Worm (Caenorhabditis elegans): ENCODE data around the gene asm-3.

Gene asm-3

ce11 chrIV:519409-519808 lies 4.2 kb downstream of the asm-3 start, which contains the start of gene pig-1 (continued):
- TF ChIP-seq nfya-2 (GFP tag; IDR thresholded peaks at IDR 0.05) (no peak), dox-1 (GFP tag; IDR thresholded peaks at IDR 0.05) (0 out of 2 replicates have a peak, but pooled peaks have one; percentile 44), T26A5.8 (tag; optimal IDR thresholded peaks at IDR 0.05) (no peak), F55B11.4 (tag; optimal IDR thresholded peaks at IDR 0.05; ENCODE audit: borderline replicate concordance, insufficient read depth) (no peak), repo-1 (tag; optimal IDR thresholded peaks at IDR 0.05) (no peak), unc-62 (GFP tag; optimal IDR thresholded peaks at IDR 0.05) (no peak), snpc-1.3 (tag; optimal IDR thresholded peaks at IDR 0.05; ENCODE audit: insufficient read depth) (peak; percentile 1), sdz-38 (tag; optimal IDR thresholded peaks at IDR 0.05) (no peak), nhr-179 (tag; optimal IDR thresholded peaks at IDR 0.05) (no peak), ceh-91 (GFP tag; IDR thresholded peaks at IDR 0.05) (no peak), F49E8.2 (tag; optimal IDR thresholded peaks at IDR 0.05; ENCODE audit: insufficient read depth) (peak; percentile 33), Y79H2A.3 (GFP tag; conservative IDR thresholded peaks at IDR 0.05) (no peak), lin-40 (tag; optimal IDR thresholded peaks at IDR 0.05) (no peak), fkh-3 (tag; optimal IDR thresholded peaks at IDR 0.05) (no peak), F23B12.7 (tag; optimal IDR thresholded peaks at IDR 0.05; ENCODE audit: insufficient read depth) (no peak), mcd-1 (GFP tag; IDR thresholded peaks at IDR 0.05) (peak; percentile 98), ZK185.1 (tag; optimal IDR thresholded peaks at IDR 0.05; ENCODE audit: poor library complexity, severe bottlenecking) (no peak), ztf-25 (GFP tag; IDR thresholded peaks at IDR 0.05) (no peak), dpl-1 (GFP tag; optimal IDR thresholded peaks at IDR 0.05) (peak; percentile 55), snpc-1.1 (tag; optimal IDR thresholded peaks at IDR 0.05; ENCODE audit: insufficient read depth) (no peak), hrde-1 (tag; optimal IDR thresholded peaks at IDR 0.05; ENCODE audit: borderline replicate concordance) (no peak), ztf-28 (GFP tag; IDR thresholded peaks at IDR 0.05) (no peak), K11D2.4 (GFP tag; IDR thresholded peaks at IDR 0.05) (no peak), egl-44 (GFP tag; IDR thresholded peaks at IDR 0.05) (no peak), C06A6.2 (GFP tag; conservative IDR thresholded peaks at IDR 0.05) (no peak)

- TF ChIP-seq F37B4.10 (GFP tag; IDR thresholded peaks at IDR 0.05) (no peak), lin-26 (GFP tag; IDR thresholded peaks at IDR 0.05) (peak; percentile 50; the same call in 1 of the 2 replicates)
Observed at ce11 chrIV:506384-506783, 17.2 kb downstream of the asm-3 start, which contains the start of gene W03G1.5. W03G1.5 (minus strand) TSS chrIV:506484.

- TF ChIP-seq ceh-58 (GFP tag; IDR thresholded peaks at IDR 0.05), result 0 out of 2 replicates have a peak, but pooled peaks have one; percentile 55
- TF ChIP-seq dox-1 (GFP tag; IDR thresholded peaks at IDR 0.05), result 0 out of 2 replicates have a peak, but pooled peaks have one; percentile 14
- TF ChIP-seq egrh-3 (GFP tag; IDR thresholded peaks at IDR 0.05), result peak; percentile 65; the same call in 1 of the 2 replicates
- TF ChIP-seq zfh-2 (GFP tag; conservative IDR thresholded peaks at IDR 0.05), result peak; percentile 54; the same call in 1 of the 2 replicates
Observed at ce11 chrIV:505254-505817, 18.3 kb downstream of the asm-3 start.

- no peak for TF ChIP-seq nhr-90 (tag; optimal IDR thresholded peaks at IDR 0.05)
- no peak for TF ChIP-seq atf-7 (tag; optimal IDR thresholded peaks at IDR 0.05)
- TF ChIP-seq hsf-1 (GFP tag; IDR thresholded peaks at IDR 0.05), result no peak
- no peak for TF ChIP-seq lag-1 (GFP tag; IDR thresholded peaks at IDR 0.05)
- TF ChIP-seq F52B5.7 (tag; optimal IDR thresholded peaks at IDR 0.05), result no peak
- no peak for TF ChIP-seq ceh-79 (tag; optimal IDR thresholded peaks at IDR 0.05)
- TF ChIP-seq rcor-1 (GFP tag; IDR thresholded peaks at IDR 0.05), result no peak
- TF ChIP-seq nfya-1 (tag; optimal IDR thresholded peaks at IDR 0.05; ENCODE audit: borderline replicate concordance, insufficient read depth), result no peak
- no peak for TF ChIP-seq ccch-3 (GFP tag; optimal IDR thresholded peaks at IDR 0.05)
- no peak for TF ChIP-seq C06A6.2 (GFP tag; conservative IDR thresholded peaks at IDR 0.05)
- TF ChIP-seq efl-1 (GFP tag; optimal IDR thresholded peaks at IDR 0.05), result no peak
- TF ChIP-seq ztf-6 (GFP tag; IDR thresholded peaks at IDR 0.05), result no peak
- TF ChIP-seq hlh-26 (GFP tag; conservative IDR thresholded peaks at IDR 0.05), result no peak
- TF ChIP-seq unc-62 (GFP tag; optimal IDR thresholded peaks at IDR 0.05), result no peak
- no peak for TF ChIP-seq mes-4 (tag; optimal IDR thresholded peaks at IDR 0.05)
- no peak for TF ChIP-seq fkh-3 (tag; optimal IDR thresholded peaks at IDR 0.05)
- no peak for TF ChIP-seq F55B11.4 (tag; optimal IDR thresholded peaks at IDR 0.05; ENCODE audit: borderline replicate concordance, insufficient read depth)
Observed at ce11 chrIV:504495-504894, 19.1 kb downstream of the asm-3 start.
